Fruit fly (Drosophila melanogaster): Measurements from ENCODE around the gene CG45075.

CG45075 gene

DNA sequence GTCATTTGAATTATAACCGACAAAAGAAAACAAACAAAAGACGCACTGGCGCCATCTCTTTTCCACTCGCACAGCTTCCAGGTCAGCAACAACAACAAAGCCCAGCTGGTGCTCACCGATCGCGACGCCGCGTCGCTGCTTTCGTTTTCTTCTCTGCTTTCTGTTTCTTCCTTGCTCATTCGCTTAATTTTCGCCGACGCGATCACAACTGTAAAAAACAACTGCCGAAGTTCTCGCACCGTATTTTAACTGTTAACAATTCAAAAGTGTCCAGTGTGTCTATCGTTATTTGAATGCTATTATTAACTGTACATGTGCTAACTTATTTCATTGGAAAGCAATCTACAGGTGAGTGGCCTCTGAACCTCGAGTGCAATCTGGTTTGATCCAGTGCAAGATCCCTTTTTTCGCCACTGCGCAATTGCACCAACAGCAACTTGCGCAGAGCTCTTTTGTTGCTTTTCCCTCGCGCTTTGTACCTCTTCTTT lies 9.0 kb downstream of the CG45075 start, which contains the start of gene stai (continued):
- TF ChIP-seq emc (GFP tag; optimal IDR thresholded peaks at IDR 0.05) = no peak
- no peak for TF ChIP-seq so (GFP tag; IDR thresholded peaks at IDR 0.05)
- TF ChIP-seq pzg (GFP tag; optimal IDR thresholded peaks at IDR 0.05) = no peak
- TF ChIP-seq CG12236 (GFP tag; optimal IDR thresholded peaks at IDR 0.05) = no peak
- TF ChIP-seq CG4328 (GFP tag; optimal IDR thresholded peaks at IDR 0.05) = no peak
- TF ChIP-seq CG10321 (GFP tag; IDR thresholded peaks at IDR 0.05) = peak; percentile 83
- 0 out of 4 replicates have a peak, but pooled peaks have one; percentile 24 for TF ChIP-seq chinmo (GFP tag; IDR thresholded peaks at IDR 0.05; ENCODE audit: partially characterized antibody)
- TF ChIP-seq Usf (GFP tag; optimal IDR thresholded peaks at IDR 0.05) = no peak
- TF ChIP-seq insv (GFP tag; optimal IDR thresholded peaks at IDR 0.05) = no peak
- peak; percentile 22 for TF ChIP-seq CG1832 (GFP tag; optimal IDR thresholded peaks at IDR 0.05)
- no peak for TF ChIP-seq Med (GFP tag)
- no peak for TF ChIP-seq corto (GFP tag; optimal IDR thresholded peaks at IDR 0.05)
- no peak for TF ChIP-seq scrt (GFP tag; optimal IDR thresholded peaks at IDR 0.05)
- no peak for TF ChIP-seq CG4707 (GFP tag; optimal IDR thresholded peaks at IDR 0.05)
- TF ChIP-seq Deaf1 (tag; optimal IDR thresholded peaks at IDR 0.05) = peak; percentile 12
- no peak for TF ChIP-seq CG33213 (GFP tag; optimal IDR thresholded peaks at IDR 0.05)
- no peak for TF ChIP-seq slp2 (GFP tag; optimal IDR thresholded peaks at IDR 0.05)
- TF ChIP-seq org-1 (GFP tag; optimal IDR thresholded peaks at IDR 0.05) = no peak
- no peak for TF ChIP-seq Sox100B (GFP tag; optimal IDR thresholded peaks at IDR 0.05)
- no peak for TF ChIP-seq prd (optimal IDR thresholded peaks at IDR 0.05)
- TF ChIP-seq prd (GFP tag; IDR thresholded peaks at IDR 0.05) = no peak
- 0 out of 3 replicates have a peak, but pooled peaks have one; percentile 13 for TF ChIP-seq Aef1 (GFP tag; IDR thresholded peaks at IDR 0.05)
- TF ChIP-seq BtbVII (GFP tag; optimal IDR thresholded peaks at IDR 0.05) = no peak
- no peak for TF ChIP-seq CG12659 (GFP tag; optimal IDR thresholded peaks at IDR 0.05)
- no peak for TF ChIP-seq CG5953 (GFP tag; IDR thresholded peaks at IDR 0.05)
- no peak for TF ChIP-seq ase (GFP tag; IDR thresholded peaks at IDR 0.05)
- TF ChIP-seq Fer2 (tag; optimal IDR thresholded peaks at IDR 0.05) = no peak
- no peak for TF ChIP-seq CG6689 (GFP tag; IDR thresholded peaks at IDR 0.05)
- TF ChIP-seq exex (tag; optimal IDR thresholded peaks at IDR 0.05) = no peak
- TF ChIP-seq CG6813 (GFP tag; optimal IDR thresholded peaks at IDR 0.05) = no peak
- no peak for TF ChIP-seq CG14965 (GFP tag; optimal IDR thresholded peaks at IDR 0.05; ENCODE audit: borderline replicate concordance)
- no peak for TF ChIP-seq CG10654 (GFP tag; optimal IDR thresholded peaks at IDR 0.05)
- peak; percentile 84 for TF ChIP-seq Myb (GFP tag; optimal IDR thresholded peaks at IDR 0.05)
- no peak for TF ChIP-seq CG7372 (GFP tag; IDR thresholded peaks at IDR 0.05)
- TF ChIP-seq vfl (GFP tag; optimal IDR thresholded peaks at IDR 0.05) = no peak
- TF ChIP-seq CG10462 (GFP tag; optimal IDR thresholded peaks at IDR 0.05) = no peak
- TF ChIP-seq gfzf (GFP tag; optimal IDR thresholded peaks at IDR 0.05) = no peak
- TF ChIP-seq salm (tag; optimal IDR thresholded peaks at IDR 0.05) = no peak
- no peak for TF ChIP-seq gcm (GFP tag; optimal IDR thresholded peaks at IDR 0.05)
- 0 out of 3 replicates have a peak, but pooled peaks have one; percentile 24 for TF ChIP-seq ci (GFP tag; IDR thresholded peaks at IDR 0.05)
- TF ChIP-seq CG4360 (GFP tag; IDR thresholded peaks at IDR 0.05) = peak; percentile 86
- TF ChIP-seq ac (GFP tag; optimal IDR thresholded peaks at IDR 0.05) = no peak
- TF ChIP-seq Eip74EF (GFP tag; optimal IDR thresholded peaks at IDR 0.05) = no peak
- no peak for TF ChIP-seq aop (GFP tag; IDR thresholded peaks at IDR 0.05)
- no peak for TF ChIP-seq D19A (tag; optimal IDR thresholded peaks at IDR 0.05)
- TF ChIP-seq E2f2 (GFP tag; IDR thresholded peaks at IDR 0.05) = peak; percentile 34; the same call in 1 of the 2 replicates
- no peak for TF ChIP-seq CG2712 (tag; optimal IDR thresholded peaks at IDR 0.05)
- TF ChIP-seq ems (GFP tag; optimal IDR thresholded peaks at IDR 0.05) = no peak
- TF ChIP-seq sr (GFP tag; IDR thresholded peaks at IDR 0.05) = no peak
- TF ChIP-seq MBD-R2 (GFP tag; IDR thresholded peaks at IDR 0.05) = 0 out of 2 replicates have a peak, but pooled peaks have one; percentile 12
- TF ChIP-seq CG11723 (GFP tag; optimal IDR thresholded peaks at IDR 0.05) = no peak

Data from whole organism, embryonic.